Worm (Caenorhabditis elegans): Measurements from ENCODE around the gene mec-10.

- TF ChIP-seq nhr-76 (tag; optimal IDR thresholded peaks at IDR 0.05) (no peak), fkh-2 (tag; optimal IDR thresholded peaks at IDR 0.05) (no peak)
Measured at ce11 chrX:8485392-8485791, 15.3 kb upstream of the mec-10 start.
